Worm (Caenorhabditis elegans) whole organism, L4/young adult: ENCODE data around the gene Y75B8A.31.
"Not testable (repeated sequence)": the region's sequence is repeated elsewhere in the genome, so short reads cannot be mapped to it uniquely, and the experiment has no call there.

Source experiments
- dao-5 ChIP-seq: sonication (generic microtip); optimal IDR thresholded peaks from 2 replicates; lab custom pipeline; 2016; ENCODE audit warnings: missing genotype, missing genetic modification characterization, moderate library complexity, missing compliant biosample characterization
- him-1 ChIP-seq: sonication (generic microtip); optimal IDR thresholded peaks from 2 replicates; lab custom pipeline; 2016; ENCODE audit warnings: missing genotype, missing genetic modification reagents, missing genetic modification characterization, missing compliant biosample characterization

DNA sequence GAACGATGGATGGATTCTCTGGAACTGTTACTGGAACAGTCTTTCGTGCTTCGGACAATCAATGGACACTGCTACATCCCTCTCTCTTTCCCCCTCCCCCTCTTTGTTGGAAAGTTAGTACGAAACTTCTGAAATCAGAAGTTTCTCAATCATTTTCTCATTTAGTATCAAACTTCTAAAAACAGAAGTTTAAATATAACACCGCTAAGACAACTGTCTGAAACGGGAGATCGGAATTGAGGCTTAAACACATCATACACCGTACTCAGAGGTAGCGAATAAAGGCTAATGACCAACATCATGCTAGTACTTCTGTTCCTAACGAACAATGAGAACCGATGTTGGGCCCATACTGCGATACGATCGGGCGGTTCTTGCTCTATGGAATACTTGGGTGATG lies 35.2 kb downstream of the Y75B8A.31 start, which contains the start of gene Y49E10.30:
- not testable (repeated sequence) for TF ChIP-seq dao-5, him-1 (tag; lab: Kevin White, UChicago)
